Worm (Caenorhabditis elegans) whole organism, mixed stage, embryonic: ENCODE data around the gene tcer-1.

Source experiments
- M03D4.4 ChIP-seq: sonication (generic microtip); optimal IDR thresholded peaks from 2 replicates; lab custom pipeline; 2017; ENCODE audit warnings: mild to moderate bottlenecking, missing genetic modification characterization, missing compliant biosample characterization
- bed-3 ChIP-seq: fragments of 200-800 bp; sonication (Bioruptor generic); optimal IDR thresholded peaks from 3 replicates; lab custom pipeline; 2018; ENCODE audit warnings: mild to moderate bottlenecking, missing genetic modification characterization, moderate library complexity, missing compliant biosample characterization
- blmp-1 ChIP-seq: fragments of 150-350 bp; optimal IDR thresholded peaks from 2 replicates; lab custom pipeline; 2014; ENCODE audit warnings: missing biosample characterization, missing genetic modification characterization
- ceh-39 ChIP-seq: fragments of 150-350 bp; optimal IDR thresholded peaks from 2 replicates; lab custom pipeline; 2014; ENCODE audit warnings: missing biosample characterization, missing genetic modification characterization
- ceh-43 ChIP-seq: fragments of 200-800 bp; sonication (Bioruptor generic); optimal IDR thresholded peaks from 2 replicates; lab custom pipeline; 2018; ENCODE audit warnings: mild to moderate bottlenecking, missing genetic modification characterization, moderate library complexity, missing compliant biosample characterization
- ceh-83 ChIP-seq: fragments of 200-800 bp; sonication (Bioruptor generic); optimal IDR thresholded peaks from 2 replicates; lab custom pipeline; 2018; ENCODE audit warnings: mild to moderate bottlenecking, missing genetic modification characterization, missing compliant biosample characterization
- ces-1 ChIP-seq: fragments of 150-350 bp; optimal IDR thresholded peaks from 2 replicates; lab custom pipeline; 2014; ENCODE audit warnings: missing biosample characterization, missing genetic modification reagents, missing genetic modification characterization
- cnd-1 ChIP-seq: fragments of 200-800 bp; sonication (Bioruptor generic); optimal IDR thresholded peaks from 2 replicates; lab custom pipeline; 2018; ENCODE audit warnings: mild to moderate bottlenecking, missing genetic modification characterization, missing compliant biosample characterization
- drap-1 ChIP-seq: fragments of 200-800 bp; sonication (Bioruptor generic); optimal IDR thresholded peaks from 3 replicates; lab custom pipeline; 2018; ENCODE audit warnings: mild to moderate bottlenecking, missing genetic modification characterization, missing compliant biosample characterization
- elt-1 ChIP-seq: sonication (generic microtip); optimal IDR thresholded peaks from 2 replicates; lab custom pipeline; 2017; ENCODE audit warnings: missing genetic modification characterization, mild to moderate bottlenecking, missing compliant biosample characterization, antibody characterized with exemption, moderate library complexity, borderline replicate concordance; ENCODE audit not compliant: insufficient read depth
- elt-3 ChIP-seq: fragments of 150-350 bp; optimal IDR thresholded peaks from 2 replicates; lab custom pipeline; 2014; ENCODE audit warnings: missing biosample characterization, missing genetic modification characterization
- flh-1 ChIP-seq: fragments of 200-800 bp; sonication (Bioruptor generic); optimal IDR thresholded peaks from 2 replicates; lab custom pipeline; 2018; ENCODE audit warnings: mild to moderate bottlenecking, missing genetic modification characterization, moderate library complexity, missing compliant biosample characterization
- ham-2 ChIP-seq: fragments of 200-800 bp; sonication (Bioruptor generic); optimal IDR thresholded peaks from 2 replicates; lab custom pipeline; 2018; ENCODE audit warnings: mild to moderate bottlenecking, missing genetic modification characterization, missing compliant biosample characterization
- hlh-1 ChIP-seq: fragments of 150-350 bp; optimal IDR thresholded peaks from 2 replicates; lab custom pipeline; 2014; ENCODE audit warnings: missing biosample characterization, missing genetic modification reagents, missing genetic modification characterization
- lin-13 ChIP-seq: fragments of 150-350 bp; optimal IDR thresholded peaks from 2 replicates; lab custom pipeline; 2014; ENCODE audit warnings: missing biosample characterization, missing genetic modification characterization
- lsy-2 ChIP-seq: fragments of 150-350 bp; optimal IDR thresholded peaks from 2 replicates; lab custom pipeline; 2014; ENCODE audit warnings: missing biosample characterization, missing genetic modification characterization
- mab-5 ChIP-seq: fragments of 150-350 bp; optimal IDR thresholded peaks from 2 replicates; lab custom pipeline; 2014; ENCODE audit warnings: missing biosample characterization, missing genetic modification characterization
- mep-1 ChIP-seq: fragments of 150-350 bp; optimal IDR thresholded peaks from 2 replicates; lab custom pipeline; 2017; ENCODE audit warnings: missing biosample characterization, missing genetic modification reagents, missing genetic modification characterization, inconsistent platforms
- nhr-12 ChIP-seq: fragments of 150-350 bp; optimal IDR thresholded peaks from 2 replicates; lab custom pipeline; 2014; ENCODE audit warnings: missing biosample characterization, missing genetic modification characterization
- nhr-2 ChIP-seq: fragments of 150-350 bp; optimal IDR thresholded peaks from 2 replicates; lab custom pipeline; 2014; ENCODE audit warnings: missing biosample characterization, missing genetic modification characterization
- nhr-237 ChIP-seq: fragments of 150-350 bp; optimal IDR thresholded peaks from 2 replicates; lab custom pipeline; 2014; ENCODE audit warnings: missing biosample characterization, missing genetic modification characterization
- nhr-28 ChIP-seq: fragments of 150-350 bp; optimal IDR thresholded peaks from 2 replicates; lab custom pipeline; 2014; ENCODE audit warnings: missing biosample characterization, missing genetic modification characterization
- nhr-76 ChIP-seq: sonication (generic microtip); optimal IDR thresholded peaks from 2 replicates; lab custom pipeline; 2017; ENCODE audit warnings: missing biosample characterization, missing genetic modification characterization
- pha-4 ChIP-seq: fragments of 150-350 bp; optimal IDR thresholded peaks from 2 replicates; lab custom pipeline; 2018; ENCODE audit warnings: missing biosample characterization, missing genetic modification reagents, missing genetic modification characterization
- sem-2 ChIP-seq: fragments of 200-800 bp; sonication (Bioruptor generic); optimal IDR thresholded peaks from 2 replicates; lab custom pipeline; 2018; ENCODE audit warnings: mild to moderate bottlenecking, missing genetic modification characterization, missing compliant biosample characterization
- snpc-4 ChIP-seq: fragments of 150-350 bp; optimal IDR thresholded peaks from 2 replicates; lab custom pipeline; 2014; ENCODE audit warnings: missing biosample characterization, missing genetic modification characterization
- sptf-1 ChIP-seq: sonication (generic microtip); optimal IDR thresholded peaks from 2 replicates; lab custom pipeline; 2017; ENCODE audit warnings: mild to moderate bottlenecking, missing genetic modification characterization, moderate library complexity, missing compliant biosample characterization
- tbx-8 ChIP-seq: fragments of 200-800 bp; sonication (Bioruptor generic); optimal IDR thresholded peaks from 2 replicates; lab custom pipeline; 2018; ENCODE audit warnings: mild to moderate bottlenecking, missing genetic modification characterization, moderate library complexity, missing compliant biosample characterization
- unc-39 ChIP-seq: fragments of 150-350 bp; optimal IDR thresholded peaks from 2 replicates; lab custom pipeline; 2014; ENCODE audit warnings: missing biosample characterization, missing genetic modification characterization
- zip-8 ChIP-seq: fragments of 150-350 bp; optimal IDR thresholded peaks from 2 replicates; lab custom pipeline; 2014; ENCODE audit warnings: missing biosample characterization, missing genetic modification characterization
- ztf-11 ChIP-seq: fragments of 150-350 bp; optimal IDR thresholded peaks from 2 replicates; lab custom pipeline; 2014; ENCODE audit warnings: missing biosample characterization, missing genetic modification characterization

Gene tcer-1

ce11 chrII:7053649-7054048 lies 3.8 kb upstream of the tcer-1 start, which contains the start of gene ZK1127.4:
Gene ZK1127.4, plus strand, starts transcription at chrII:7053949.
- TF ChIP-seq elt-3 (tag; lab: Kevin White, UChicago): no peak
- no peak for TF ChIP-seq nhr-28 (tag; lab: Kevin White, UChicago)
- no peak for TF ChIP-seq blmp-1 (tag; lab: Kevin White, UChicago)
- no peak for TF ChIP-seq ceh-43 (GFP tag; lab: Kevin White, UChicago)
- no peak for TF ChIP-seq flh-1 (GFP tag; lab: Kevin White, UChicago)
- TF ChIP-seq bed-3 (GFP tag; lab: Kevin White, UChicago): no peak
- TF ChIP-seq unc-39 (tag; lab: Kevin White, UChicago): no peak
- no peak for TF ChIP-seq sem-2 (GFP tag; lab: Kevin White, UChicago)
- no peak for TF ChIP-seq cnd-1
- TF ChIP-seq ceh-39 (tag; lab: Kevin White, UChicago): no peak

ce11 chrII:7053001-7053400 lies 3.1 kb upstream of the tcer-1 start, which contains the start of gene ZK1127.13:
Gene ZK1127.13, plus strand, starts transcription at chrII:7053301.
- TF ChIP-seq M03D4.4 (tag; lab: Kevin White, UChicago): no peak
- TF ChIP-seq zip-8 (tag; lab: Kevin White, UChicago): no peak
- no peak for TF ChIP-seq hlh-1 (tag; lab: Kevin White, UChicago)
- no peak for TF ChIP-seq mep-1 (tag; lab: Kevin White, UChicago)
- TF ChIP-seq unc-39 (tag; lab: Kevin White, UChicago): no peak
- TF ChIP-seq ztf-11 (tag; lab: Kevin White, UChicago): no peak
- no peak for TF ChIP-seq ceh-43 (GFP tag; lab: Kevin White, UChicago)
- no peak for TF ChIP-seq ces-1 (GFP tag; lab: Kevin White, UChicago)
- no peak for TF ChIP-seq pha-4
- TF ChIP-seq ceh-39 (tag; lab: Kevin White, UChicago): no peak
- TF ChIP-seq blmp-1 (tag; lab: Kevin White, UChicago): no peak
- no peak for TF ChIP-seq elt-3 (tag; lab: Kevin White, UChicago)
- TF ChIP-seq sptf-1 (tag; lab: Kevin White, UChicago): no peak
- no peak for TF ChIP-seq nhr-237 (tag; lab: Kevin White, UChicago)
- TF ChIP-seq tbx-8 (GFP tag; lab: Kevin White, UChicago): no peak
- TF ChIP-seq nhr-12 (tag; lab: Kevin White, UChicago): no peak
- TF ChIP-seq elt-1 (tag; lab: Kevin White, UChicago): no peak
- no peak for TF ChIP-seq lin-13
- TF ChIP-seq sem-2 (GFP tag; lab: Kevin White, UChicago): no peak
- no peak for TF ChIP-seq nhr-2 (tag; lab: Kevin White, UChicago)

ce11 chrII:7051778-7052177 lies 1.9 kb upstream of the tcer-1 start, which contains the start of gene ZK1127.12:
Gene ZK1127.12, plus strand, starts transcription at chrII:7052078.
- TF ChIP-seq nhr-76 (tag; lab: Kevin White, UChicago) (no peak), snpc-4 (tag; lab: Kevin White, UChicago) (no peak), sptf-1 (tag; lab: Kevin White, UChicago) (no peak), ham-2 (no peak), nhr-12 (tag; lab: Kevin White, UChicago) (no peak), lsy-2 (tag; lab: Kevin White, UChicago) (no peak), blmp-1 (tag; lab: Kevin White, UChicago) (no peak), lin-13 (no peak)

ce11 chrII:7049470-7049869 lies 401 bp downstream of the tcer-1 start:
- TF ChIP-seq lin-13 (no peak), snpc-4 (tag; lab: Kevin White, UChicago) (no peak), ceh-83 (GFP tag; lab: Kevin White, UChicago) (no peak), zip-8 (tag; lab: Kevin White, UChicago) (no peak), ham-2 (no peak), bed-3 (GFP tag; lab: Kevin White, UChicago) (no peak), hlh-1 (tag; lab: Kevin White, UChicago) (no peak), nhr-76 (tag; lab: Kevin White, UChicago) (no peak), mep-1 (tag; lab: Kevin White, UChicago) (no peak), nhr-2 (tag; lab: Kevin White, UChicago) (no peak), mab-5 (no peak), drap-1 (GFP tag; lab: Kevin White, UChicago) (no peak), flh-1 (GFP tag; lab: Kevin White, UChicago) (no peak), elt-1 (tag; lab: Kevin White, UChicago) (no peak), M03D4.4 (tag; lab: Kevin White, UChicago) (no peak)
- TF ChIP-seq, all 35 proteins: peak for 0
